Worm (Caenorhabditis elegans): Measurements from ENCODE around the gene T08G5.2.

T08G5.2 gene

DNA sequence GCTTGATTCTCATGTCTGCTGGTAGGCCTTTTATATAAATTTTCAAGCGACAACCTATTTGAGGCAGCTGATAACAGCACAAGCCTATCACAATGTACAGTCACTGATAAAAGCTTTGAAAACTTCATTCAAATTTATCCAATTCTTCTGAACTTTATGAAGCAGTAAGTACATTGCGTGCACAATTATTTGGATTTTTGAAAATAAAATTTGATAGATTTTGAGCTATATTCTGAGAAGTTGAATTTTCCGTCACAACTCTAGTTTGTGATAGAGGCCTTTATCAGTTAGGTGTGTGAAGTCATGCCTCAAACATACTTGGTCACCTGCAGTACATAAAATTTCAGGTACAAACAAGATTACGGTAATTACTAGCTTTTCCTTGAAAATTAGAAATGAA, 7.5 kb downstream of the T08G5.2 start, which contains the start of the genes mtl-2 and T08G5.1:
Gene mtl-2 (minus strand): TSS at position 34 of the 400 bp plus-strand sequence.
Gene T08G5.1 (plus strand): TSS at position 127 of the 400 bp plus-strand sequence.
- TF ChIP-seq him-1 (tag; optimal IDR thresholded peaks at IDR 0.05) (no peak), dao-5 (tag; optimal IDR thresholded peaks at IDR 0.05) (no peak), W03F9.2 (tag; optimal IDR thresholded peaks at IDR 0.05) (no peak)

DNA sequence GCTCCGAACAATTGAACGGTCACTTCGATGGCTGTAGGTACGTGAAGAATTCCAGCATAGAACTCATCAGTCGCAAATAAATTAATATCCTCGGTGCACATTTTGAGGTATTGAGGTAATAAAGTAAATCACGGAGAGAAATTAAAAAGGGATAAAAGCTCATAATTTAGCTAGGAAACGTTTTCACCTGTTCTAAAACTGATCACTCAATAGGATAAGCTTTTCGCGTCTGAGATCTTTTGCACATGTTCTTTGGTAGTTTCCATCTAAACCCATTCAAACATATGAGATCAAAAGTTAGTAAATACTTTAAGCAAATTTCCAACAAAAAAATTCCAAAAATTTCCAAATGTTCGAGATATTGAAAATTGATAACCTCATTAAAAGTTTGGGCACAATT, 8.6 kb downstream of the T08G5.2 start, which contains the start of gene srh-308:
Gene srh-308 (minus strand): TSS at position 101 of the 400 bp plus-strand sequence.
- no peak for TF ChIP-seq W03F9.2 (tag; optimal IDR thresholded peaks at IDR 0.05)

DNA sequence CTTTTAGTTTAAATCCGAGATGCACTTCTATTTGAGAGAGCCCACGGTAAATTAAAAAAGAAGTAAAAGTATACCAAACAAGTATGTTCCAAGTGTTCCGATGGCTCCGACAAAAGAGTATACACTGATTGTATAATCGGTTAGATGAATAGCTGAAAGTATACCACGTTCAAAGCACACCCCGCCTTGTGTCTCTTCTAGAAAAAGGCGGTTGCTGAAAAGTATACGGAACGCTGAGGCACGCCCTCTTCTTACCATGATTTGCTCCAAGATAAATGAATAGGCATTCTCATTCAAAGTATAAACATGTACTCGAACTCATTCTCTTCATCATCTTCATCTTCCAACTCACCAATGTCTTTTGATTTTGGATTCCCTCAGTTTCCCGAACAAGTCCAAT, 11.7 kb downstream of the T08G5.2 start, which contains the start of gene end-3:
Gene end-3 (plus strand): TSS at position 301 of the 400 bp plus-strand sequence.
- TF ChIP-seq dao-5 (tag; optimal IDR thresholded peaks at IDR 0.05) (no peak), W03F9.2 (tag; optimal IDR thresholded peaks at IDR 0.05) (no peak), him-1 (tag; optimal IDR thresholded peaks at IDR 0.05) (no peak)

DNA sequence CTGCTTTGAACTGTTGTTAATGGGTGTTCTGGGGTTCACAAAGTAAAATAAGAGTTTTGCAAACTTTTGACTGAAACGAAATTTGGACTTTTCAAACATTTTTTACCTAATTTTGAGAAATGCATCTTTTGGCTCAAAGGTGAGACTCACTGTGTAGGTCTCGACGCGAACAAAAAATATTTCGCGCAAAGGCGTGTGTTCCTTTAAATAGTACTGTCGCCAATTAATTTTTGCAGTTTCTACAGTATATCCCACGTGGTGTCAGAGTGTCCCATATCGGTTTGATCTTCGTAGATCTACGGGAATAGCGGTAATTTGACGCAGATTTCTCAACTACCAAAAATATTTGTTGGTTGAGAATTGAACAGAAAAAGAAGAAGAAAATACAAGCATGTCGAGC, 12.5 kb downstream of the T08G5.2 start:
- TF ChIP-seq W03F9.2 (tag; optimal IDR thresholded peaks at IDR 0.05), result no peak
- TF ChIP-seq dao-5 (tag; optimal IDR thresholded peaks at IDR 0.05), result no peak
- no peak for TF ChIP-seq him-1 (tag; optimal IDR thresholded peaks at IDR 0.05)

DNA sequence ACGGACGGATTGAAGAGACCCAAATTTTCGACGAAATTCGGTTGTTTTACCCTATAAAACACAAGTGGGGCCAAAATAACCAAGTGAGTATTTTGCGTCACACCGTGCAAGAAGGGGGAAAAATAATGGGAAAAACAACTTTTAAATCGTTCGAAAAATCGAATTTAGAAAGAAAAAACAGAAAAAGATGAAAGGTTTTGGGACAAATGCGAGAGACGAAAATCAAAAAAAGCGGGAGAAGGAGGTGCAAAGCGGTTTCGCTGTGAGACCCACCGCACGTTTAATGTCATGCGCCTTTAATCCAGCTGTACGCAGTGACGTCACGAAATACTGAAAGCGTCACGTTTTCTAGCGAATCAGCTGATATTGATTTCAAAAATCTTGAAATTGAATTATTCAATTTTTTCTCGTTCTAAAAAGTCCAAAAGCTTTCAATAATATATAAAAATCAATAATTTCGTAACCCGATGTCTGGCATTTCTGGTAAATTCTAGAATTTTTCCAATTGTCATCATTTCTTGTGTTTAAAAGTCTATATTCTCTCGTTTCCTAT, 14.0 kb downstream of the T08G5.2 start, which contains the start of the genes ddx-17 and aip-1:
Gene ddx-17 (minus strand): TSS at position 51 of the 553 bp plus-strand sequence.
Gene aip-1 (plus strand): TSS at position 332 of the 553 bp plus-strand sequence.
- peak; percentile 68 for TF ChIP-seq him-1 (tag; optimal IDR thresholded peaks at IDR 0.05)
- TF ChIP-seq dao-5 (tag; optimal IDR thresholded peaks at IDR 0.05), result no peak
- peak; percentile 77 for TF ChIP-seq W03F9.2 (tag; optimal IDR thresholded peaks at IDR 0.05)

DNA sequence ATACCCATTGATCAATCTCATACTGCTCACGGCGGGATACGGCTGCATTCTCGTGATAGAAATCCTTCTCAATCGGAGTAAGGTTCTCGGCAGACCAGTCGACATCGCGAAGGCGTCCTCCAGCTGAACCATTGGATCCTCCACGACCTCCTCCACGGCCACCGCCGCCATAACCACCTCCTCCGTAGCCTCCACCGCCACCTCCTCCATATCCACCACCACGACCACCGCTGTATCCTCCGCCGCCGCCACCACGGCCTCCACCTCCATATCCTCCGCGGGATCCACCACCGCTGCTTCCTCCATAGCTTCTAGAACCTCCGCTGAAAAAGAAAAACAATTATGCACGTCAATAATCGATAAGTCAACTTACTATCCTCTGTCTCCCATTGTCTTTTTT, 14.7 kb downstream of the T08G5.2 start:
- TF ChIP-seq dao-5 (tag; optimal IDR thresholded peaks at IDR 0.05) (no peak), him-1 (tag; optimal IDR thresholded peaks at IDR 0.05) (no peak), W03F9.2 (tag; optimal IDR thresholded peaks at IDR 0.05) (no peak)

DNA sequence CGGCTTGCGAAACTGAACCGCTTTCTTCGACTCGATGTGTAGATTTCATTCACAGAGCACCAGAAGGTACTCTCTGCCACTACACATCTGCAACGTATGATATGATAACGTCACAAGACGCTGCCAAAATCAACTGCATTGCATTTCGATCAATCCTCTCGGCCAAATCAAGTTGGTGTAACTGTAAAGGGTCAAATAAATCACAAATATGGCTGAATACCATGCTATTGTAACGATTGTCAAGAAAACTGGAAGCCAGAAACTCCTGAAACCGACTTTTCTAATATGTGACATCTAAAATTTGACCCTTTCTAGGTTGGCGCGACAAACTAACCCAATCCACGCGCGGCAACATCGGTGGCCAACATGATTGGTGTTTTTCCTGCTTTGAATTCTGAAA, 16.1 kb downstream of the T08G5.2 start:
- TF ChIP-seq W03F9.2 (tag; optimal IDR thresholded peaks at IDR 0.05), result no peak
- TF ChIP-seq dao-5 (tag; optimal IDR thresholded peaks at IDR 0.05), result no peak
- TF ChIP-seq him-1 (tag; optimal IDR thresholded peaks at IDR 0.05), result no peak

DNA sequence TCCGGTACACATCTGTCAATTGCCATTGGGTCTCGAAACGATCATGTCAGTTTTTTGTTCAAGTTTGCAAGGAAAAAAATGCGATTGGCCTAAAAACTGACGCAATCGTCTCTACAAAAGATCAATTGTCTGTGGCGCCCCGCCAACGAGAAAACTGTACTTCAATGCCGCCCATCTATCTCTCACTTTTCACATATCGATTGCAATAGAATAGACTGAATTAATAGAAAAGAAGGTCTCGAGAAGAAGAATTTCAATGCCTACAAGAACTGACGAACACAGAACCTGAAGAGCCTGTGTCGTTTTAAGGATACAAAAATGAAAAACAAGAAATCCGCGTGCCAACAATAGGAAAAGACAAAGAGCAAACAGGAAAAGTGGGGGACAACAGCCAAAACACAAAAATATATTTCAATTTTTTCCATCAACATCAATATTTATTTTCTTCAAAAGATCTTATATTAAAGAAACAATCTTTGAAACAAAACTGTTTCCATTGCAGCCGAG, 17.7 kb downstream of the T08G5.2 start:
- no peak for TF ChIP-seq him-1 (tag; optimal IDR thresholded peaks at IDR 0.05)
- TF ChIP-seq dao-5 (tag; optimal IDR thresholded peaks at IDR 0.05), result no peak
- no peak for TF ChIP-seq W03F9.2 (tag; optimal IDR thresholded peaks at IDR 0.05)

DNA sequence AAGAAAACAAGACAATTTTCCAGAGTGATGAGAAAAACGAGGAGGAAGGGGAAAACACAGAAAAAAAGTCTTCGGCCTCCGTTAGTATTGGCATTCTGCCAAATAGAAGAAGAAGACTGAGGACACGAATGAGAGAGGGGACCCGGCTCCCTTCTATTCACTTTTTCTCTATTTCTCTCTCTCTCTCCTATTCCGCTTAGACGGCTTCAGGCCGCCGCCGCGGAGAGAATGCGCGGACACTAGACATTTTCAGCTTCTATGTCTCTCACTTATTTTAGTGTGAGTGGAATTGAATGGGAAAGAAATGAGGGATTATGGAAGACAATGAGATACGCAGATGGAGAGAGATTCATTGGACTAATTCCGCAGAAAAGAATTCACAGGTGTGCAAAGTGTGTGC, 19.3 kb downstream of the T08G5.2 start:
- TF ChIP-seq him-1 (tag; optimal IDR thresholded peaks at IDR 0.05), result peak; percentile 50
- TF ChIP-seq W03F9.2 (tag; optimal IDR thresholded peaks at IDR 0.05), result no peak

DNA sequence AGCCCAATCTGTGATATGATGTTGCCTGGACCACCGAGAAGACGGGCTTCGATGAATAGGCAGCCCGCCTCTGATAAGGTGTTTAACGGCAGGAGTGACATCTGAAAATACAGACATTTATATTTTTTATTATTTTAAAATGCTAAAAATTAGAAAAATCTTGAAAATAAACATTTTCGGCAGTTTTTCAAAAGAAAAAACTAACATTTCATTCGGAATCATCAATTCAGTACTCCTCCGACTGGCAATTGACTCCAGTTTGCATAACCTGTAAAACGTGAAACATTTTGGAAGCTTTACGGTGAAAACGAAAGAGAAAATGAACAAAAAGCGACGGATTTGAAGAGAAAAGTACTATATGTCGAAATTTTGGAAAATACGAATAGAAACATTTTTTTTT, 20.3 kb downstream of the T08G5.2 start, which contains the start of gene ric-7:
Gene ric-7 (minus strand): TSS at position 101 of the 400 bp plus-strand sequence.
- TF ChIP-seq W03F9.2 (tag; optimal IDR thresholded peaks at IDR 0.05), result no peak
- no peak for TF ChIP-seq dao-5 (tag; optimal IDR thresholded peaks at IDR 0.05)
- TF ChIP-seq him-1 (tag; optimal IDR thresholded peaks at IDR 0.05), result no peak

DNA sequence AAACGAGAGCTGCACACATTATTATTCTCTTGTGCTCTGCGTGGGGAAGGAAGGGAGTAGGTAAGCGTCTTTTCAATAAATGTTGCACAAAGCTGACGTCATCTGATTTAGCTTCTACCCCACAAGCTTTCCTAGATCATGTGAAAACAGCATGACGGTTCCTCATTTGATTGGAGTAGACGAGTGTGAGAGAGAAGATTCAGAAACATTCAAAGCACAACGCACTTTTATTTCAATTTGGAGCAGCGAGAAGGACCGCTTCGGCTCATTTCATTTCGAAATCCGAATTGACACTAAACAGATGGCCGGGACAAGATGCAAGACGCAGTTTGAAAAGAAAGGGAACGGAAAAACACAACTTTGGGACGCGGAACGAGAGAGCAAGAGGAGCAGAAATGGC, 21.8 kb downstream of the T08G5.2 start:
- TF ChIP-seq W03F9.2 (tag; optimal IDR thresholded peaks at IDR 0.05) (no peak), dao-5 (tag; optimal IDR thresholded peaks at IDR 0.05) (no peak), him-1 (tag; optimal IDR thresholded peaks at IDR 0.05) (no peak)

DNA sequence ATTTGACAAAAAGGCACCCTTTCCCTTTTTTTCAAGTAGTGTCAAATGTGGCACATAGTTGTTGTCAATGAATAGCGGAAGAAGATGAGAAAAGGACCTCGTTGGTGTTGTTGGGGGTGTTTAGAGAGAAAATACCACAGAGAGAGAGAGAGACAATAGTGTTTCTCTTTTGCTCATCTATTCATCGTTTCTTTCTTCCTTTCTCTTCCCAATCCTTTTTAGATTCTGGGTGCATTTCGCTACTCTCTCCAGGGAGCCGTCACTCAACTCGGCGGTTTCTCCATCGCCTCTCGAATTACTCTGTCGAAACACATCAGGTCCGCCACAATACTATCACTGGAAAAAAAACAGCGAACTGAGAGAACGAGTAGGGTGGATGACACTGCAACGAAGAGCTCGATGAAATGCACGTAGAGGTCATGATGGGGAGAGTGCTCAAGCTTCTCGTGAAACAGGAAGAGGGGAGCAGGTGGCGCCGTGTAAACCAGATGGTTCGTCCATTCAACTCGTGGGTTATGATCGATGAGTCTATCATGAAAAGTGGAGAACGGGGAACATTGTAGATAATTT, 22.4 kb downstream of the T08G5.2 start:
- TF ChIP-seq him-1 (tag; optimal IDR thresholded peaks at IDR 0.05) (no peak), W03F9.2 (tag; optimal IDR thresholded peaks at IDR 0.05) (no peak), dao-5 (tag; optimal IDR thresholded peaks at IDR 0.05) (no peak)

DNA sequence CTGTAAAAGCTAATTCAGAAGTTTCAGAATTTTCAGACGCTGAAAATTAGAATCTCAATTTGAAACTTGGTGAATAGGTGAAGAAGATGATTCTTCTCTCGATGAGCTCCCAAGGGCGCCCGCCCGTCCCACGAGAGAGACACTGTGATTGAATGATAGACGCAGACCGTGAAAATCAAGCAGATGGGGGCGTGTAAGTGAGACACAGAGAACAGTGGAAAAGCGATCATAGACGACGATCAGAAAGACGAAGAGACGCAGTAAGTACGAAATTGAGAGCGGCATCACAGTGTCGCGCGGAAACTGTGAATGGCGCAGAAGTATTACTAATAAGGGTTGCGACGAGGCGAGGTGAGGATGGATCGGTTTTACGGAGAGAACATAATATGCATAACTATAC, 23.7 kb downstream of the T08G5.2 start:
- TF ChIP-seq dao-5 (tag; optimal IDR thresholded peaks at IDR 0.05) (no peak), W03F9.2 (tag; optimal IDR thresholded peaks at IDR 0.05) (no peak), him-1 (tag; optimal IDR thresholded peaks at IDR 0.05) (no peak)

DNA sequence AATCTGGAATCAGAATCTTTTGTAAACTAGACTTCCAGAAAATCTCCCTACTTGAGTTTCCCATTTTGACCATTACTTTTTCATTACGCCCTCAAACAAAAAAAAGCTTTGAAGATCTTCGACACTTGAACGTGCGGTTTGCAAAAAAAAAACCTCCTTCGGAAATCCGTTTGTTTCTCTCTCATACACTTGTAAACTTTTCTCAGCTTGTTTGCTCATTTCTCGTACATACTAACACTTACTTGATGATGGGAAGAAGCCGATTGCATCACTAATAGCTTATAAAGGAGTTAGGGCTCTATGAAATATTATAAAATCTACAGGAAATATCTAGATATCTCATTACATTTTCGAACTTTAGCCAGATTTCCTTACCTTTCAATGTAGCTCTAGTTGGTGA, 24.2 kb downstream of the T08G5.2 start:
- TF ChIP-seq W03F9.2 (tag; optimal IDR thresholded peaks at IDR 0.05) (no peak), him-1 (tag; optimal IDR thresholded peaks at IDR 0.05) (no peak), dao-5 (tag; optimal IDR thresholded peaks at IDR 0.05) (no peak)

Measured in whole organism, L4/young adult.